Fruit fly (Drosophila melanogaster) Kc167 (cell line): ENCODE measurements around the gene RNF220.

ENCODE experiments used
- psq ChIP-seq: fragments of >200 bp; optimal IDR thresholded peaks from 2 replicates; lab custom pipeline; 2017; ENCODE audit warnings: missing external identifiers
- ttk ChIP-seq: sonication (Bioruptor generic); optimal IDR thresholded peaks from 2 replicates; lab custom pipeline; 2017; ENCODE audit warnings: missing external identifiers

DNA sequence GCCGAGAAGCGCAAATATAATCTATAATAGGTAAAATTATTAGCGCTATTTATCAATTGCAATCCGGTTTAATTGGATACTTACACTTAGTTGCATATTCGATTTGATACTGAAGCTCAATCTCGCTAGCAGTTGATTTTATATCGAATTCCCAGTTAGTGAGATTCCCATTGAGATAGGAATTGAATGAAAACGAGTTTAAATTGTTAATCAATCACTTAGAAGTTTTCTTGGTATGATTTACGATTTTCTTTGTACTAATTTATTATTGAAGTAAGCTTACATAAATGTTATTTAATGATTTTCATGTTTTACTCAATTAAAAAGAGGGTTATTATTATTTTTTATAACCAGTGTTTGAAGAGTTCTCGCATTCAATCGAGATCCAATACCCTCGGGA is 43.4 kb upstream of the RNF220 start, which contains the start of gene CG43092:
- TF ChIP-seq psq (lab: Kevin White, UChicago) (no peak), ttk (no peak)
